Worm (Caenorhabditis elegans) whole organism, mixed stage, embryonic: ENCODE results near the gene fbxb-85.

Experiments
- M03D4.4 ChIP-seq: sonication (generic microtip); optimal IDR thresholded peaks from 2 replicates; lab custom pipeline; 2017; ENCODE audit warnings: mild to moderate bottlenecking, missing genetic modification characterization, missing compliant biosample characterization
- bed-3 ChIP-seq: fragments of 200-800 bp; sonication (Bioruptor generic); optimal IDR thresholded peaks from 3 replicates; lab custom pipeline; 2018; ENCODE audit warnings: mild to moderate bottlenecking, missing genetic modification characterization, moderate library complexity, missing compliant biosample characterization
- blmp-1 ChIP-seq: fragments of 150-350 bp; optimal IDR thresholded peaks from 2 replicates; lab custom pipeline; 2014; ENCODE audit warnings: missing biosample characterization, missing genetic modification characterization
- ceh-43 ChIP-seq: fragments of 200-800 bp; sonication (Bioruptor generic); optimal IDR thresholded peaks from 2 replicates; lab custom pipeline; 2018; ENCODE audit warnings: mild to moderate bottlenecking, missing genetic modification characterization, moderate library complexity, missing compliant biosample characterization
- ceh-83 ChIP-seq: fragments of 200-800 bp; sonication (Bioruptor generic); optimal IDR thresholded peaks from 2 replicates; lab custom pipeline; 2018; ENCODE audit warnings: mild to moderate bottlenecking, missing genetic modification characterization, missing compliant biosample characterization
- ces-1 ChIP-seq: fragments of 150-350 bp; optimal IDR thresholded peaks from 2 replicates; lab custom pipeline; 2014; ENCODE audit warnings: missing biosample characterization, missing genetic modification reagents, missing genetic modification characterization
- cnd-1 ChIP-seq: fragments of 200-800 bp; sonication (Bioruptor generic); optimal IDR thresholded peaks from 2 replicates; lab custom pipeline; 2018; ENCODE audit warnings: mild to moderate bottlenecking, missing genetic modification characterization, missing compliant biosample characterization
- drap-1 ChIP-seq: fragments of 200-800 bp; sonication (Bioruptor generic); optimal IDR thresholded peaks from 3 replicates; lab custom pipeline; 2018; ENCODE audit warnings: mild to moderate bottlenecking, missing genetic modification characterization, missing compliant biosample characterization
- elt-1 ChIP-seq: sonication (generic microtip); optimal IDR thresholded peaks from 2 replicates; lab custom pipeline; 2017; ENCODE audit warnings: missing genetic modification characterization, mild to moderate bottlenecking, missing compliant biosample characterization, antibody characterized with exemption, moderate library complexity, borderline replicate concordance; ENCODE audit not compliant: insufficient read depth
- elt-3 ChIP-seq: fragments of 150-350 bp; optimal IDR thresholded peaks from 2 replicates; lab custom pipeline; 2014; ENCODE audit warnings: missing biosample characterization, missing genetic modification characterization
- flh-1 ChIP-seq: fragments of 200-800 bp; sonication (Bioruptor generic); optimal IDR thresholded peaks from 2 replicates; lab custom pipeline; 2018; ENCODE audit warnings: mild to moderate bottlenecking, missing genetic modification characterization, moderate library complexity, missing compliant biosample characterization
- ham-2 ChIP-seq: fragments of 200-800 bp; sonication (Bioruptor generic); optimal IDR thresholded peaks from 2 replicates; lab custom pipeline; 2018; ENCODE audit warnings: mild to moderate bottlenecking, missing genetic modification characterization, missing compliant biosample characterization
- hlh-1 ChIP-seq: fragments of 150-350 bp; optimal IDR thresholded peaks from 2 replicates; lab custom pipeline; 2014; ENCODE audit warnings: missing biosample characterization, missing genetic modification reagents, missing genetic modification characterization
- lin-13 ChIP-seq: fragments of 150-350 bp; optimal IDR thresholded peaks from 2 replicates; lab custom pipeline; 2014; ENCODE audit warnings: missing biosample characterization, missing genetic modification characterization
- lin-32 ChIP-seq: fragments of 200-800 bp; sonication (Bioruptor generic); optimal IDR thresholded peaks from 2 replicates; lab custom pipeline; 2018; ENCODE audit warnings: mild to moderate bottlenecking, missing genetic modification characterization, missing compliant biosample characterization
- lsy-2 ChIP-seq: fragments of 150-350 bp; optimal IDR thresholded peaks from 2 replicates; lab custom pipeline; 2014; ENCODE audit warnings: missing biosample characterization, missing genetic modification characterization
- mab-5 ChIP-seq: fragments of 150-350 bp; optimal IDR thresholded peaks from 2 replicates; lab custom pipeline; 2014; ENCODE audit warnings: missing biosample characterization, missing genetic modification characterization
- mep-1 ChIP-seq: fragments of 150-350 bp; optimal IDR thresholded peaks from 2 replicates; lab custom pipeline; 2017; ENCODE audit warnings: missing biosample characterization, missing genetic modification reagents, missing genetic modification characterization, inconsistent platforms
- mls-2 ChIP-seq: sonication (generic microtip); optimal IDR thresholded peaks from 2 replicates; lab custom pipeline; 2016; ENCODE audit warnings: mild to moderate bottlenecking, missing genetic modification characterization, moderate library complexity, missing compliant biosample characterization
- nhr-12 ChIP-seq: fragments of 150-350 bp; optimal IDR thresholded peaks from 2 replicates; lab custom pipeline; 2014; ENCODE audit warnings: missing biosample characterization, missing genetic modification characterization
- nhr-2 ChIP-seq: fragments of 150-350 bp; optimal IDR thresholded peaks from 2 replicates; lab custom pipeline; 2014; ENCODE audit warnings: missing biosample characterization, missing genetic modification characterization
- nhr-237 ChIP-seq: fragments of 150-350 bp; optimal IDR thresholded peaks from 2 replicates; lab custom pipeline; 2014; ENCODE audit warnings: missing biosample characterization, missing genetic modification characterization
- nhr-76 ChIP-seq: sonication (generic microtip); optimal IDR thresholded peaks from 2 replicates; lab custom pipeline; 2017; ENCODE audit warnings: missing biosample characterization, missing genetic modification characterization
- pha-4 ChIP-seq: fragments of 150-350 bp; optimal IDR thresholded peaks from 2 replicates; lab custom pipeline; 2018; ENCODE audit warnings: missing biosample characterization, missing genetic modification reagents, missing genetic modification characterization
- snpc-4 ChIP-seq: fragments of 150-350 bp; optimal IDR thresholded peaks from 2 replicates; lab custom pipeline; 2014; ENCODE audit warnings: missing biosample characterization, missing genetic modification characterization
- tbx-8 ChIP-seq: fragments of 200-800 bp; sonication (Bioruptor generic); optimal IDR thresholded peaks from 2 replicates; lab custom pipeline; 2018; ENCODE audit warnings: mild to moderate bottlenecking, missing genetic modification characterization, moderate library complexity, missing compliant biosample characterization
- unc-120 ChIP-seq: sonication (generic microtip); optimal IDR thresholded peaks from 2 replicates; lab custom pipeline; 2017; ENCODE audit warnings: missing genetic modification characterization, missing compliant biosample characterization; ENCODE audit not compliant: poor library complexity, severe bottlenecking
- unc-39 ChIP-seq: fragments of 150-350 bp; optimal IDR thresholded peaks from 2 replicates; lab custom pipeline; 2014; ENCODE audit warnings: missing biosample characterization, missing genetic modification characterization
- zip-8 ChIP-seq: fragments of 150-350 bp; optimal IDR thresholded peaks from 2 replicates; lab custom pipeline; 2014; ENCODE audit warnings: missing biosample characterization, missing genetic modification characterization
- ztf-11 ChIP-seq: fragments of 150-350 bp; optimal IDR thresholded peaks from 2 replicates; lab custom pipeline; 2014; ENCODE audit warnings: missing biosample characterization, missing genetic modification characterization

Gene fbxb-85

ce11 chrIII:10810483-10810836 is 38.3 kb downstream of the fbxb-85 start:
- TF ChIP-seq lin-32 (GFP tag; lab: Kevin White, UChicago) (no peak), unc-39 (tag; lab: Kevin White, UChicago) (no peak), lsy-2 (tag; lab: Kevin White, UChicago) (no peak), ceh-83 (no peak)

- TF ChIP-seq nhr-76 (tag; lab: Kevin White, UChicago) (no peak), ceh-43 (no peak), unc-39 (tag; lab: Kevin White, UChicago) (no peak), nhr-12 (tag; lab: Kevin White, UChicago) (no peak), M03D4.4 (tag; lab: Kevin White, UChicago) (no peak), ceh-83 (no peak), flh-1 (no peak), drap-1 (GFP tag; lab: Kevin White, UChicago) (no peak), blmp-1 (tag; lab: Kevin White, UChicago) (no peak)
These were observed 39.2 kb downstream of the fbxb-85 start for ce11 chrIII:10809568-10809967.

- TF ChIP-seq cnd-1: no peak
- TF ChIP-seq, all 35 proteins: peak for 0
These were observed 40.0 kb downstream of the fbxb-85 start for ce11 chrIII:10808802-10809201.

DNA sequence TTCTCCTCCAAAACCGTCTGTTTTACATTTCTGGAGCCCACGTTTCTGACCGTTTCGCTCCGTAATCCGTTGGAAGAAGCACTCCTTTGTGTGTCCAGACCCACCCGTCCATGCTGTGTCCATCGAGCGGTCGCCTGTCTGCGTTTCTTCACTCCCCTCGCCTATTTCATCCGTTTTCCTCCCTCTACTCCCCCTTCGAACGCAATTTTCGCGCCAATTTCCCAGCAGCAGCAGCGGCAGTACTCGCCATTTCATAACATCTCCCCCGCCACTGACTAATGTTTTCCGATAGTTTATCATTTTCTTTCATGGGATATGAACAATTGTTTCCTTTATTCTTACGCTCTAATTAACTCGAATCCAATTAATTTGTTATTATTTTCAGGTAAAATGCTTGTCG is 40.8 kb downstream of the fbxb-85 start:
- TF ChIP-seq unc-120 (tag; lab: Kevin White, UChicago) (peak; percentile 39), zip-8 (tag; lab: Kevin White, UChicago) (no peak), elt-3 (tag; lab: Kevin White, UChicago) (no peak), blmp-1 (tag; lab: Kevin White, UChicago) (no peak), nhr-237 (no peak), ces-1 (GFP tag; lab: Kevin White, UChicago) (peak; percentile 43), nhr-2 (tag; lab: Kevin White, UChicago) (no peak), ceh-43 (peak; percentile 17), snpc-4 (tag; lab: Kevin White, UChicago) (no peak), bed-3 (GFP tag; lab: Kevin White, UChicago) (no peak), ztf-11 (tag; lab: Kevin White, UChicago) (no peak), tbx-8 (GFP tag; lab: Kevin White, UChicago) (no peak), lin-13 (no peak), M03D4.4 (tag; lab: Kevin White, UChicago) (no peak), cnd-1 (no peak), mls-2 (tag; lab: Kevin White, UChicago) (no peak), lsy-2 (tag; lab: Kevin White, UChicago) (no peak), nhr-76 (tag; lab: Kevin White, UChicago) (no peak), lin-32 (GFP tag; lab: Kevin White, UChicago) (no peak), pha-4 (tag; lab: Kevin White, UChicago) (no peak), ceh-83 (no peak), mep-1 (tag; lab: Kevin White, UChicago) (peak; percentile 11), drap-1 (GFP tag; lab: Kevin White, UChicago) (no peak), hlh-1 (tag; lab: Kevin White, UChicago) (no peak), ham-2 (GFP tag; lab: Kevin White, UChicago) (peak; percentile 64)

- TF ChIP-seq flh-1 (no peak), elt-1 (tag; lab: Kevin White, UChicago) (no peak), tbx-8 (GFP tag; lab: Kevin White, UChicago) (no peak), pha-4 (tag; lab: Kevin White, UChicago) (no peak), ham-2 (GFP tag; lab: Kevin White, UChicago) (no peak), zip-8 (tag; lab: Kevin White, UChicago) (no peak), lin-13 (no peak), drap-1 (GFP tag; lab: Kevin White, UChicago) (no peak), mab-5 (tag; lab: Kevin White, UChicago) (no peak), ztf-11 (tag; lab: Kevin White, UChicago) (no peak), unc-39 (tag; lab: Kevin White, UChicago) (no peak), snpc-4 (tag; lab: Kevin White, UChicago) (no peak), nhr-76 (tag; lab: Kevin White, UChicago) (no peak), M03D4.4 (tag; lab: Kevin White, UChicago) (no peak), cnd-1 (no peak)
These were observed 41.5 kb downstream of the fbxb-85 start for ce11 chrIII:10807236-10807635.
